Worm (Caenorhabditis elegans) whole organism, mixed stage, embryonic: ENCODE results near the gene ZK809.5.

ENCODE experiments used
- M03D4.4 ChIP-seq: sonication (generic microtip); optimal IDR thresholded peaks from 2 replicates; lab custom pipeline; 2017; ENCODE audit warnings: mild to moderate bottlenecking, missing genetic modification characterization, missing compliant biosample characterization
- bed-3 ChIP-seq: fragments of 200-800 bp; sonication (Bioruptor generic); optimal IDR thresholded peaks from 3 replicates; lab custom pipeline; 2018; ENCODE audit warnings: mild to moderate bottlenecking, missing genetic modification characterization, moderate library complexity, missing compliant biosample characterization
- blmp-1 ChIP-seq: fragments of 150-350 bp; optimal IDR thresholded peaks from 2 replicates; lab custom pipeline; 2014; ENCODE audit warnings: missing biosample characterization, missing genetic modification characterization
- ceh-39 ChIP-seq: fragments of 150-350 bp; optimal IDR thresholded peaks from 2 replicates; lab custom pipeline; 2014; ENCODE audit warnings: missing biosample characterization, missing genetic modification characterization
- ceh-43 ChIP-seq: fragments of 200-800 bp; sonication (Bioruptor generic); optimal IDR thresholded peaks from 2 replicates; lab custom pipeline; 2018; ENCODE audit warnings: mild to moderate bottlenecking, missing genetic modification characterization, moderate library complexity, missing compliant biosample characterization
- ces-1 ChIP-seq: fragments of 150-350 bp; optimal IDR thresholded peaks from 2 replicates; lab custom pipeline; 2014; ENCODE audit warnings: missing biosample characterization, missing genetic modification reagents, missing genetic modification characterization
- cnd-1 ChIP-seq: fragments of 200-800 bp; sonication (Bioruptor generic); optimal IDR thresholded peaks from 2 replicates; lab custom pipeline; 2018; ENCODE audit warnings: mild to moderate bottlenecking, missing genetic modification characterization, missing compliant biosample characterization
- drap-1 ChIP-seq: fragments of 200-800 bp; sonication (Bioruptor generic); optimal IDR thresholded peaks from 3 replicates; lab custom pipeline; 2018; ENCODE audit warnings: mild to moderate bottlenecking, missing genetic modification characterization, missing compliant biosample characterization
- elt-1 ChIP-seq: sonication (generic microtip); optimal IDR thresholded peaks from 2 replicates; lab custom pipeline; 2017; ENCODE audit warnings: missing genetic modification characterization, mild to moderate bottlenecking, missing compliant biosample characterization, antibody characterized with exemption, moderate library complexity, borderline replicate concordance; ENCODE audit not compliant: insufficient read depth
- elt-3 ChIP-seq: fragments of 150-350 bp; optimal IDR thresholded peaks from 2 replicates; lab custom pipeline; 2014; ENCODE audit warnings: missing biosample characterization, missing genetic modification characterization
- flh-1 ChIP-seq: fragments of 200-800 bp; sonication (Bioruptor generic); optimal IDR thresholded peaks from 2 replicates; lab custom pipeline; 2018; ENCODE audit warnings: mild to moderate bottlenecking, missing genetic modification characterization, moderate library complexity, missing compliant biosample characterization
- hlh-1 ChIP-seq: fragments of 150-350 bp; optimal IDR thresholded peaks from 2 replicates; lab custom pipeline; 2014; ENCODE audit warnings: missing biosample characterization, missing genetic modification reagents, missing genetic modification characterization
- lsy-2 ChIP-seq: fragments of 150-350 bp; optimal IDR thresholded peaks from 2 replicates; lab custom pipeline; 2014; ENCODE audit warnings: missing biosample characterization, missing genetic modification characterization
- mab-5 ChIP-seq: fragments of 150-350 bp; optimal IDR thresholded peaks from 2 replicates; lab custom pipeline; 2014; ENCODE audit warnings: missing biosample characterization, missing genetic modification characterization
- mep-1 ChIP-seq: fragments of 150-350 bp; optimal IDR thresholded peaks from 2 replicates; lab custom pipeline; 2017; ENCODE audit warnings: missing biosample characterization, missing genetic modification reagents, missing genetic modification characterization, inconsistent platforms
- mls-2 ChIP-seq: sonication (generic microtip); optimal IDR thresholded peaks from 2 replicates; lab custom pipeline; 2016; ENCODE audit warnings: mild to moderate bottlenecking, missing genetic modification characterization, moderate library complexity, missing compliant biosample characterization
- nhr-2 ChIP-seq: fragments of 150-350 bp; optimal IDR thresholded peaks from 2 replicates; lab custom pipeline; 2014; ENCODE audit warnings: missing biosample characterization, missing genetic modification characterization
- nhr-237 ChIP-seq: fragments of 150-350 bp; optimal IDR thresholded peaks from 2 replicates; lab custom pipeline; 2014; ENCODE audit warnings: missing biosample characterization, missing genetic modification characterization
- nhr-76 ChIP-seq: sonication (generic microtip); optimal IDR thresholded peaks from 2 replicates; lab custom pipeline; 2017; ENCODE audit warnings: missing biosample characterization, missing genetic modification characterization
- pha-4 ChIP-seq: fragments of 150-350 bp; optimal IDR thresholded peaks from 2 replicates; lab custom pipeline; 2018; ENCODE audit warnings: missing biosample characterization, missing genetic modification reagents, missing genetic modification characterization
- sem-2 ChIP-seq: fragments of 200-800 bp; sonication (Bioruptor generic); optimal IDR thresholded peaks from 2 replicates; lab custom pipeline; 2018; ENCODE audit warnings: mild to moderate bottlenecking, missing genetic modification characterization, missing compliant biosample characterization
- sptf-1 ChIP-seq: sonication (generic microtip); optimal IDR thresholded peaks from 2 replicates; lab custom pipeline; 2017; ENCODE audit warnings: mild to moderate bottlenecking, missing genetic modification characterization, moderate library complexity, missing compliant biosample characterization
- tbx-8 ChIP-seq: fragments of 200-800 bp; sonication (Bioruptor generic); optimal IDR thresholded peaks from 2 replicates; lab custom pipeline; 2018; ENCODE audit warnings: mild to moderate bottlenecking, missing genetic modification characterization, moderate library complexity, missing compliant biosample characterization
- unc-120 ChIP-seq: sonication (generic microtip); optimal IDR thresholded peaks from 2 replicates; lab custom pipeline; 2017; ENCODE audit warnings: missing genetic modification characterization, missing compliant biosample characterization; ENCODE audit not compliant: poor library complexity, severe bottlenecking
- unc-39 ChIP-seq: fragments of 150-350 bp; optimal IDR thresholded peaks from 2 replicates; lab custom pipeline; 2014; ENCODE audit warnings: missing biosample characterization, missing genetic modification characterization
- unc-62 ChIP-seq: fragments of 150-350 bp; optimal IDR thresholded peaks from 2 replicates; lab custom pipeline; 2014; ENCODE audit warnings: missing biosample characterization, missing genetic modification reagents, missing genetic modification characterization
- zip-8 ChIP-seq: fragments of 150-350 bp; optimal IDR thresholded peaks from 2 replicates; lab custom pipeline; 2014; ENCODE audit warnings: missing biosample characterization, missing genetic modification characterization
- ztf-11 ChIP-seq: fragments of 150-350 bp; optimal IDR thresholded peaks from 2 replicates; lab custom pipeline; 2014; ENCODE audit warnings: missing biosample characterization, missing genetic modification characterization

ZK809.5 gene

ce11 chrIV:11636409-11636723 lies 20.2 kb upstream of the ZK809.5 start, which contains the start of gene F58B3.6:
F58B3.6 (plus strand) TSS chrIV:11636648.
- no peak for TF ChIP-seq blmp-1 (tag; lab: Kevin White, UChicago)
- no peak for TF ChIP-seq cnd-1 (tag; lab: Kevin White, UChicago)
- no peak for TF ChIP-seq ces-1 (GFP tag; lab: Kevin White, UChicago)
- TF ChIP-seq unc-120 (tag; lab: Kevin White, UChicago) = no peak
- no peak for TF ChIP-seq mab-5 (tag; lab: Kevin White, UChicago)
- no peak for TF ChIP-seq sem-2 (GFP tag; lab: Kevin White, UChicago)
- no peak for TF ChIP-seq drap-1 (GFP tag; lab: Kevin White, UChicago)
- TF ChIP-seq flh-1 (GFP tag; lab: Kevin White, UChicago) = no peak
- no peak for TF ChIP-seq unc-62 (GFP tag; lab: Kevin White, UChicago)
- TF ChIP-seq pha-4 (tag; lab: Kevin White, UChicago) = no peak
- no peak for TF ChIP-seq hlh-1
- TF ChIP-seq zip-8 (tag; lab: Kevin White, UChicago) = no peak
- no peak for TF ChIP-seq bed-3 (GFP tag; lab: Kevin White, UChicago)
- TF ChIP-seq mls-2 (tag; lab: Kevin White, UChicago) = no peak
- no peak for TF ChIP-seq nhr-2 (tag; lab: Kevin White, UChicago)
- TF ChIP-seq sptf-1 (tag; lab: Kevin White, UChicago) = no peak
- TF ChIP-seq ceh-39 (tag; lab: Kevin White, UChicago) = no peak

ce11 chrIV:11638016-11638415 lies 18.5 kb upstream of the ZK809.5 start, which contains the start of gene rbm-17:
rbm-17 (plus strand) TSS chrIV:11638316.
- no peak for TF ChIP-seq cnd-1 (tag; lab: Kevin White, UChicago)
- TF ChIP-seq ztf-11 (tag; lab: Kevin White, UChicago) = no peak
- TF ChIP-seq mls-2 (tag; lab: Kevin White, UChicago) = no peak
- no peak for TF ChIP-seq ceh-43 (GFP tag; lab: Kevin White, UChicago)
- TF ChIP-seq elt-1 = no peak
- no peak for TF ChIP-seq hlh-1
- TF ChIP-seq ces-1 (GFP tag; lab: Kevin White, UChicago) = no peak
- no peak for TF ChIP-seq unc-39 (tag; lab: Kevin White, UChicago)
- no peak for TF ChIP-seq ceh-39 (tag; lab: Kevin White, UChicago)
- no peak for TF ChIP-seq mep-1 (tag; lab: Kevin White, UChicago)
- TF ChIP-seq sptf-1 (tag; lab: Kevin White, UChicago) = no peak
- TF ChIP-seq flh-1 (GFP tag; lab: Kevin White, UChicago) = no peak
- no peak for TF ChIP-seq unc-120 (tag; lab: Kevin White, UChicago)
- no peak for TF ChIP-seq unc-62 (GFP tag; lab: Kevin White, UChicago)
- TF ChIP-seq blmp-1 (tag; lab: Kevin White, UChicago) = no peak
- TF ChIP-seq, all 35 proteins: peak for 0

- TF ChIP-seq elt-1 (no peak), ceh-43 (GFP tag; lab: Kevin White, UChicago) (no peak), nhr-237 (tag; lab: Kevin White, UChicago) (no peak), cnd-1 (tag; lab: Kevin White, UChicago) (no peak), nhr-76 (tag; lab: Kevin White, UChicago) (no peak), unc-62 (GFP tag; lab: Kevin White, UChicago) (no peak), ceh-39 (tag; lab: Kevin White, UChicago) (no peak), ztf-11 (tag; lab: Kevin White, UChicago) (no peak), hlh-1 (no peak), pha-4 (tag; lab: Kevin White, UChicago) (no peak), mab-5 (tag; lab: Kevin White, UChicago) (no peak), flh-1 (GFP tag; lab: Kevin White, UChicago) (no peak), tbx-8 (GFP tag; lab: Kevin White, UChicago) (no peak)
- TF ChIP-seq, all 35 proteins: peak for 0
These were observed 15.6 kb upstream of the ZK809.5 start, which contains the start of gene ttr-50 for ce11 chrIV:11640915-11641314. ttr-50 (minus strand) TSS chrIV:11641015.

ce11 chrIV:11641802-11642201 lies 14.7 kb upstream of the ZK809.5 start, which contains the start of gene ZK809.1:
ZK809.1 (plus strand) TSS chrIV:11642102.
- TF ChIP-seq ceh-39 (tag; lab: Kevin White, UChicago) = no peak
- TF ChIP-seq, all 35 proteins: peak for 0

ce11 chrIV:11643829-11644228 lies 12.7 kb upstream of the ZK809.5 start, which contains the start of gene prx-2:
prx-2 (plus strand) TSS chrIV:11644129.
- TF ChIP-seq nhr-237 (tag; lab: Kevin White, UChicago) (no peak), cnd-1 (tag; lab: Kevin White, UChicago) (no peak), sem-2 (GFP tag; lab: Kevin White, UChicago) (no peak), ceh-39 (tag; lab: Kevin White, UChicago) (no peak), unc-39 (tag; lab: Kevin White, UChicago) (no peak), blmp-1 (tag; lab: Kevin White, UChicago) (no peak), elt-3 (tag; lab: Kevin White, UChicago) (no peak), mls-2 (tag; lab: Kevin White, UChicago) (no peak), M03D4.4 (no peak), lsy-2 (no peak)
